Worm (Caenorhabditis elegans) whole organism, L2 larva: ENCODE results near the gene ceh-37.

Experiments
- R02D3.7 ChIP-seq: fragments of 150-350 bp; optimal IDR thresholded peaks from 2 replicates; lab custom pipeline; 2014; ENCODE audit warnings: missing biosample characterization, missing genetic modification characterization
- ZK546.5 ChIP-seq: sonication (generic microtip); optimal IDR thresholded peaks from 2 replicates; lab custom pipeline; 2017; ENCODE audit warnings: missing biosample characterization, missing genetic modification characterization
- alr-1 ChIP-seq: fragments of 150-350 bp; optimal IDR thresholded peaks from 2 replicates; lab custom pipeline; 2014; ENCODE audit warnings: missing biosample characterization, missing genetic modification characterization
- aly-2 ChIP-seq: fragments of 150-350 bp; optimal IDR thresholded peaks from 2 replicates; lab custom pipeline; 2014; ENCODE audit warnings: missing biosample characterization, missing genetic modification characterization
- ama-1 ChIP-seq: fragments of 150-350 bp; optimal IDR thresholded peaks from 2 replicates; lab custom pipeline; 2018; ENCODE audit warnings: inconsistent platforms
- blmp-1 ChIP-seq: sonication (generic microtip); optimal IDR thresholded peaks from 2 replicates; lab custom pipeline; 2017; ENCODE audit warnings: missing genetic modification characterization, mild to moderate bottlenecking, missing compliant biosample characterization, antibody characterized with exemption, moderate library complexity; ENCODE audit not compliant: insufficient read depth
- ceh-16 ChIP-seq: fragments of 150-350 bp; optimal IDR thresholded peaks from 2 replicates; lab custom pipeline; 2014; ENCODE audit warnings: missing biosample characterization, missing genetic modification characterization
- ceh-82 ChIP-seq: fragments of 150-350 bp; optimal IDR thresholded peaks from 2 replicates; lab custom pipeline; 2014; ENCODE audit warnings: missing biosample characterization, missing genetic modification characterization
- crh-2 ChIP-seq: sonication (generic microtip); optimal IDR thresholded peaks from 2 replicates; lab custom pipeline; 2017; ENCODE audit warnings: missing biosample characterization, missing genetic modification characterization
- dmd-4 ChIP-seq: sonication (generic microtip); optimal IDR thresholded peaks from 2 replicates; lab custom pipeline; 2017; ENCODE audit warnings: missing biosample characterization, missing genetic modification characterization
- egl-27 ChIP-seq: sonication (generic microtip); optimal IDR thresholded peaks from 3 replicates; lab custom pipeline; 2017; ENCODE audit warnings: missing biosample characterization, missing genetic modification reagents, missing genetic modification characterization
- elt-1 ChIP-seq: fragments of 150-350 bp; optimal IDR thresholded peaks from 2 replicates; lab custom pipeline; 2014; ENCODE audit warnings: missing biosample characterization, missing genetic modification characterization
- elt-3 ChIP-seq: sonication (generic microtip); optimal IDR thresholded peaks from 2 replicates; lab custom pipeline; 2017; ENCODE audit warnings: missing biosample characterization, missing genetic modification characterization
- fos-1 ChIP-seq: fragments of 150-350 bp; optimal IDR thresholded peaks from 2 replicates; lab custom pipeline; 2014; ENCODE audit warnings: missing biosample characterization, missing genetic modification characterization
- lin-13 ChIP-seq: fragments of 150-350 bp; optimal IDR thresholded peaks from 2 replicates; lab custom pipeline; 2014; ENCODE audit warnings: missing biosample characterization, missing genetic modification reagents, missing genetic modification characterization
- lin-39 ChIP-seq: fragments of 150-350 bp; optimal IDR thresholded peaks from 2 replicates; lab custom pipeline; 2014; ENCODE audit warnings: missing biosample characterization, missing genetic modification reagents, missing genetic modification characterization
- lsy-2 ChIP-seq, 2 experiments: fragments of 150-350 bp in 1 of 2; sonication (generic microtip) in 1 of 2; optimal IDR thresholded peaks; 2 replicates each; lab custom pipeline; 2014 to 2017; ENCODE audit warnings: missing biosample characterization in 2 of 2, missing genetic modification characterization in 2 of 2
- mab-5 ChIP-seq: fragments of 150-350 bp; optimal IDR thresholded peaks from 2 replicates; lab custom pipeline; 2014; ENCODE audit warnings: missing biosample characterization, missing genetic modification characterization
- mbf-1 ChIP-seq: sonication (generic microtip); optimal IDR thresholded peaks from 2 replicates; lab custom pipeline; 2017; ENCODE audit warnings: missing biosample characterization, missing genetic modification characterization
- mdl-1 ChIP-seq, 2 experiments: fragments of 150-350 bp in 1 of 2; sonication (generic microtip) in 1 of 2; optimal IDR thresholded peaks; 2 replicates each; lab custom pipeline; 2017; ENCODE audit warnings: missing biosample characterization in 2 of 2, missing genetic modification characterization in 2 of 2
- nhr-10 ChIP-seq: sonication (generic microtip); optimal IDR thresholded peaks from 2 replicates; lab custom pipeline; 2017; ENCODE audit warnings: missing biosample characterization, missing genetic modification characterization
- nhr-11 ChIP-seq: fragments of 150-350 bp; optimal IDR thresholded peaks from 2 replicates; lab custom pipeline; 2014; ENCODE audit warnings: missing biosample characterization, missing genetic modification characterization
- nhr-12 ChIP-seq: fragments of 150-350 bp; optimal IDR thresholded peaks from 2 replicates; lab custom pipeline; 2014; ENCODE audit warnings: missing biosample characterization, missing genetic modification characterization
- nhr-21 ChIP-seq: fragments of 150-350 bp; optimal IDR thresholded peaks from 2 replicates; lab custom pipeline; 2014; ENCODE audit warnings: missing biosample characterization, missing genetic modification characterization
- nhr-23 ChIP-seq: fragments of 150-350 bp; optimal IDR thresholded peaks from 2 replicates; lab custom pipeline; 2014; ENCODE audit warnings: missing biosample characterization, missing genetic modification reagents, missing genetic modification characterization
- nhr-237 ChIP-seq: fragments of 150-350 bp; optimal IDR thresholded peaks from 2 replicates; lab custom pipeline; 2014; ENCODE audit warnings: missing biosample characterization, missing genetic modification characterization
- nhr-6 ChIP-seq: fragments of 150-350 bp; optimal IDR thresholded peaks from 2 replicates; lab custom pipeline; 2014; ENCODE audit warnings: missing biosample characterization, missing genetic modification characterization
- nhr-77 ChIP-seq: fragments of 150-350 bp; optimal IDR thresholded peaks from 2 replicates; lab custom pipeline; 2014; ENCODE audit warnings: missing biosample characterization, missing genetic modification characterization
- sem-4 ChIP-seq: fragments of 150-350 bp; optimal IDR thresholded peaks from 2 replicates; lab custom pipeline; 2014; ENCODE audit warnings: missing biosample characterization, missing genetic modification reagents, missing genetic modification characterization
- sma-3 ChIP-seq: sonication (generic microtip); optimal IDR thresholded peaks from 2 replicates; lab custom pipeline; 2016; ENCODE audit warnings: missing genetic modification reagents, missing genetic modification characterization, missing compliant biosample characterization
- sma-9 ChIP-seq, 2 experiments: fragments of 150-350 bp in 1 of 2; sonication (generic microtip) in 1 of 2; optimal IDR thresholded peaks; 2 replicates each; lab custom pipeline; 2014 to 2016; ENCODE audit warnings: missing genetic modification characterization in 2 of 2, mild to moderate bottlenecking in 1 of 2, missing biosample characterization in 1 of 2, missing compliant biosample characterization in 1 of 2, missing genetic modification reagents in 1 of 2, moderate library complexity in 1 of 2
- snpc-4 ChIP-seq: fragments of 150-350 bp; optimal IDR thresholded peaks from 2 replicates; lab custom pipeline; 2014; ENCODE audit warnings: missing biosample characterization, missing genetic modification characterization
- unc-39 ChIP-seq: fragments of 150-350 bp; optimal IDR thresholded peaks from 2 replicates; lab custom pipeline; 2014; ENCODE audit warnings: missing biosample characterization, missing genetic modification characterization
- unc-55 ChIP-seq: fragments of 150-350 bp; sonication (generic microtip); optimal IDR thresholded peaks from 3 replicates; lab custom pipeline; 2014; ENCODE audit warnings: missing biosample characterization, missing genetic modification reagents, missing genetic modification characterization
- unc-62 ChIP-seq: fragments of 150-350 bp; optimal IDR thresholded peaks from 2 replicates; lab custom pipeline; 2014; ENCODE audit warnings: missing biosample characterization, missing genetic modification reagents, missing genetic modification characterization
- zag-1 ChIP-seq: fragments of 150-350 bp; optimal IDR thresholded peaks from 2 replicates; lab custom pipeline; 2014; ENCODE audit warnings: missing biosample characterization, missing genetic modification characterization
- ztf-4 ChIP-seq: fragments of 150-350 bp; optimal IDR thresholded peaks from 2 replicates; lab custom pipeline; 2014; ENCODE audit warnings: missing biosample characterization, missing genetic modification characterization

ceh-37 gene

DNA sequence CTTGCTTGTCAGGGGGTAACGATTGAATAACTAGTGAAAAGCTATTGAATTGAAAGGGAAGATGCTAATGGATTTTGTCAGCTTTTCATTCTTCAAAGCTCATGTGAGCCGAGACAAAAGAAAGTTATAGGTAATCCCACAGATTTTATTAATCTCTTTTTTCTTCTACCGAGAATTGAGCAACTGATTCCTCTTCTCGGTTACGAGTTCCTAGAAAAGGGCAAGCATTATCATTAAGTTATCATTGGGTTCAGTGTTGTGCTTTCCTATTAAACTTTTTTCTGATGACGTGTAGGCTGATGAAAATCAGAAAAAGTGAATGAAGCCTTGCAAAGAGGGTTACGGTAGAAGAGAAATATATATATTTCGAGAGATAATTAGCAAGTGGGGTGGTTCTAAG, 22.2 kb downstream of the ceh-37 start:
- TF ChIP-seq mbf-1 (tag; lab: Kevin White, UChicago) (no peak), unc-39 (no peak), mdl-1 (tag; optimal IDR thresholded peaks at IDR 0.05; lab: Kevin White, UChicago) (no peak), ceh-82 (no peak), nhr-12 (tag; lab: Kevin White, UChicago) (no peak), nhr-237 (tag; lab: Kevin White, UChicago) (no peak), fos-1 (tag; lab: Kevin White, UChicago) (no peak), blmp-1 (tag; lab: Kevin White, UChicago) (no peak), elt-3 (tag; lab: Kevin White, UChicago) (no peak), unc-55 (no peak), ZK546.5 (tag; lab: Kevin White, UChicago) (no peak), ceh-16 (no peak), R02D3.7 (no peak), unc-62 (GFP tag; lab: Kevin White, UChicago) (no peak), nhr-11 (tag; lab: Kevin White, UChicago) (no peak)

DNA sequence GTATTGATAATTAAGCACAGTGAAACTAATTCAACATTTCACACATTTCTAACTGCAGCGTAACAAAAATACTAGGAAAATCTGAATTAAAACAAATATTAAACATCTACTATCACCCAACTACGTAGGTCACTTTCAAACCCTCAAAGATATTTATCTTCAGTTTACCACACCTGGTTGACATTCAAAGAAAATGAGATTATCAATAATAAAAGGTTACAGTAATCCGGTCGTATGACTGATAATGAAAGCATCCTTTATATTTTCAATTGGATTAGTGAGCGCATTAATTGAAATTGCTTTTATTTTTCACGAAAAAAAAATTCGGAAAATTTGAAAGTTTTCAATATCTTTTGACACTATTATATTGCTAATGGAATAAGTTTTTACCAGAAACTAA, 25.3 kb downstream of the ceh-37 start:
- no peak for TF ChIP-seq ceh-82
- no peak for TF ChIP-seq fos-1 (tag; lab: Kevin White, UChicago)

DNA sequence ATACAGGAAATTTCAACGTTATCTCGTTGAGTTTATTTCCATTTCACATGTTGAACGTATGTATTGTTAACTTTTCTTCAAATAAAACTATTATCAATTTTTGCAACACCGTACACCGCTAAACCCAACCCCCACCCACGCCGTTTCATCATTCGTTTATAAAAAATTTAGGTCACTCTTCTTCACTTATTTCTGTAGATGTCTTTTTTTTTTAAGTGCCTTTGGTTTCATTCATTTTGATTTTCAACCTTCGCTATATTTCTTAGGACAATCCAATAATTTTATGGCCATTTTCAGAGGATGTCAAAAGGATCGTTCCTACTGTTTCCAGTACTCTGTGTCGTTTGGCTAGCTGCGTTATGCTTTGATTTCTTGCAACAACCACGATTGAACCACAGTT, 27.6 kb downstream of the ceh-37 start, which contains the start of gene C37E2.3:
C37E2.3 (plus strand) TSS at position 301 of the 400 bp plus-strand sequence.
- TF ChIP-seq nhr-23 = no peak
- TF ChIP-seq R02D3.7 = no peak
- TF ChIP-seq egl-27 (tag; lab: Kevin White, UChicago) = no peak
- TF ChIP-seq nhr-21 = no peak
- TF ChIP-seq elt-3 (tag; lab: Kevin White, UChicago) = no peak
- TF ChIP-seq dmd-4 = no peak
- no peak for TF ChIP-seq fos-1 (tag; lab: Kevin White, UChicago)
- TF ChIP-seq crh-2 (tag; lab: Kevin White, UChicago) = no peak
- TF ChIP-seq lin-39 (tag; lab: Kevin White, UChicago) = no peak
- TF ChIP-seq lin-13 (GFP tag; lab: Kevin White, UChicago) = no peak
- TF ChIP-seq zag-1 (tag; lab: Kevin White, UChicago) = no peak
- TF ChIP-seq ztf-4 (tag; lab: Kevin White, UChicago) = no peak

DNA sequence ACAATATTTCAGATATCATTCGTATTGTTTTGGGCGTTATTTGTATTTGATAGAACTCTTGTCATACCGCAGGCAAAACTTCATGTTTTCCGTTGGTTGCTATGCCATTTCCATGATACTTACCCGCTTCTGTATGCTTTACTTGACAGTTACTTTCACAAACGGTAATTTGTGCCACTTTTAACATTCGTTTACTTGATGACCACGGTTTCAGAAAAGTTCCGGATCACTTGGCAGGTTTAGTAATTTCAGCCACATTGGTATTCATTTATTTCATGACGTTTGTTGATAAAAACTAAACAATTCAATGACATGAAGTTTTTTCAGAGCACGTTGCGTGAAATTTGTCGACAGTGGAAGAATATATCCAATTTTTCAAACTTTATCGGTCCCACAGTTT, 28.3 kb downstream of the ceh-37 start:
- TF ChIP-seq nhr-10 (no peak), unc-55 (no peak), snpc-4 (tag; lab: Kevin White, UChicago) (no peak), dmd-4 (no peak), alr-1 (tag; lab: Kevin White, UChicago) (no peak), elt-1 (tag; lab: Kevin White, UChicago) (no peak)
- TF ChIP-seq, all 48 proteins: peak for 0

DNA sequence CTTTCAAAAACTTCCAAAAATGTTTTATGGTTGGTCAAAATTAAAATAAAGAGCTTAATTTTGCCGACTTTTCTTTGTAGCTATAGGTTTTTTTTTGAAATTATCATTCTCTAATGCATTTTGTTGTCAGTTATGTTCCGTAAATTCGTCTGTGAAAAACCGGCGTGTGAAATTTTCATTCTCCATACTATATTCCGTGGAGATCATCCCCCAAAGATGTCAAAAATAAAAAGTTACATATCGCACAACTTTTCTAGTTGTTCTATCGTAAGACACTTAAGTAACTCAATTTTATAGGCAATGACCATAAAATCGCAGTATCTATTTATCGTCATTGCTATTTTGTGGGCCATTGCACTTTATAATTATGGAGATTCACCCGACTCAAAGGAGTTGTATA, 29.1 kb downstream of the ceh-37 start, which contains the start of gene C37E2.10:
C37E2.10 (plus strand) TSS at position 301 of the 400 bp plus-strand sequence.
- TF ChIP-seq crh-2 (tag; lab: Kevin White, UChicago) (no peak), sem-4 (tag; lab: Kevin White, UChicago) (no peak), lsy-2 (tag; optimal IDR thresholded peaks at IDR 0.05; lab: Kevin White, UChicago) (no peak), mab-5 (tag; lab: Kevin White, UChicago) (no peak), nhr-12 (tag; lab: Kevin White, UChicago) (no peak), ama-1 (lab: Kevin White, UChicago) (no peak), dmd-4 (no peak), ztf-4 (tag; lab: Kevin White, UChicago) (no peak), ceh-16 (no peak), snpc-4 (tag; lab: Kevin White, UChicago) (no peak), lin-13 (GFP tag; lab: Kevin White, UChicago) (no peak), sma-9 (GFP tag; optimal IDR thresholded peaks at IDR 0.05; lab: Kevin White, UChicago) (no peak), sma-9 (tag; optimal IDR thresholded peaks at IDR 0.05; lab: Kevin White, UChicago) (no peak), ZK546.5 (tag; lab: Kevin White, UChicago) (no peak), zag-1 (tag; lab: Kevin White, UChicago) (no peak), nhr-6 (tag; lab: Kevin White, UChicago) (no peak), aly-2 (no peak), sma-3 (GFP tag; lab: Kevin White, UChicago) (no peak), nhr-77 (tag; lab: Kevin White, UChicago) (no peak), unc-62 (GFP tag; lab: Kevin White, UChicago) (no peak)
